Fruit fly (Drosophila melanogaster): ENCODE measurements around the gene CG45603.

DNA sequence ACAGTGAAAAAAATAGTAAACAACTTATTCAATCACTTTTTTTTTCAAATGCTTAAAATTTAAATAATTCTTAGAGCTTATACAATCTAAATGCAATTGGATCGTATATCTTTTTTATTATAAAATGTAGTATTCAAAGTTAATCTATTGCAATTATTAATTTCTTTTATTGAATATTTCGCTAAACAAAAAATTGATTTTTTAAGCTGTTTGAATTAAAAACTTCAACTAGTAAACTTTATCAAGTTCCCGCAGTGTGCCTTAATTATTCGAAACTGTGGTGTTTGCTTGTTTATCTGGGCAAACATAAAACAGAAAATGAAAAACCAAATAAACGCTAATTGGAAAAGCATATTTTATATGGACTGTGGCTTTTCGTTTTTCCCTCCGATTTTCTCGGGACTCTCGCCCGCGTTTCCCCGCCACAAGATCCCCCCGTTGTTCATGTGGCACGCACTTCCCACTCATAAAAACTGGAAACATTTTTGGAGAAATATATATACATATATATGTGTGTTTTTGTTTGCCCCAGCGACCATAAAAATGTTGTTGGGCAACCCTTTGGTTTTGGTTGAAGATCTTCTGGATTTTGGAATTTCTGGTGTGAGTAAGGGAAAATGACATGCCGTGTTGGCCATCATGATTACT, 49.0 kb upstream of the CG45603 start:
- no peak for TF ChIP-seq pan (optimal IDR thresholded peaks at IDR 0.05)
- no peak for TF ChIP-seq CG8478 (optimal IDR thresholded peaks at IDR 0.05)
- no peak for TF ChIP-seq EcR (GFP tag; optimal IDR thresholded peaks at IDR 0.05)
- TF ChIP-seq usp (GFP tag; optimal IDR thresholded peaks at IDR 0.05): no peak
- no peak for TF ChIP-seq Dll (optimal IDR thresholded peaks at IDR 0.05)
